Fruit fly (Drosophila melanogaster): ENCODE measurements around the gene CG4119.

The CG4119 gene

DNA sequence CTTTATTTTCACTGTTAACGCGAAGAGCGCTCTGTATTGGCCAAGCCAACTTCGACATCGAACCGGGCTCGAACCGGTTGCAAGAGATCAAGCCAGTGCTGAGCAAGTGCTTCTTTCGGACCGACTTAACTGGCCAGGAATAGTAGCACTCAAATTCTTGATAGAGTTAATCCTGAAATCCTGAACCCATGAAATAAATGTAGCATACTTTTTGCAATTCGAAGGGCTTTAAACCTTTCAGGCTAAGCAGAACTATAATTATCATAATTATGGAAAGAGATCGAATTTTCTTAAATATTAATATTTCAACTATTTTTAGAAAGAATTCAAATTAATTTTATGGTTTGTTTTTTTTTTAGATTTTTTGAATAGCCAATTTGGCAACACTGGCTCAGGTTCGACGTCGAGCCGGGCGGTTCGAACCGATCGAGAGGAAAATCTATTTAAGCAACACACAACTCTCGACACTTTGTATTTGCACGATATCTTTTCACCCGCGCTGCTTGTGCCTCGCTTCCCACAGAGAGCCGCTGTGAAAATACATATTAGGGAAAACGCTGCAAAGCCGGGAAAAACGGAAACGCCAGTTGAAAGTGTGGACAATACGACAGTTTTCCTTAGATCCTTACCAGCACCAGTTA lies 32.4 kb downstream of the CG4119 start, which contains the start of gene AdamTS-B (continued):
- no peak for TF ChIP-seq Bdp1 (GFP tag; optimal IDR thresholded peaks at IDR 0.05)
- no peak for TF ChIP-seq CG6854 (GFP tag; optimal IDR thresholded peaks at IDR 0.05)
- TF ChIP-seq yki (optimal IDR thresholded peaks at IDR 0.05) = no peak
- TF ChIP-seq Abd-B (GFP tag; optimal IDR thresholded peaks at IDR 0.05) = no peak
- no peak for TF ChIP-seq CG16863 (GFP tag; optimal IDR thresholded peaks at IDR 0.05)
- no peak for TF ChIP-seq CG14667 (GFP tag; IDR thresholded peaks at IDR 0.05)
- TF ChIP-seq dan (GFP tag; IDR thresholded peaks at IDR 0.05) = no peak
- TF ChIP-seq CG7271 (tag; optimal IDR thresholded peaks at IDR 0.05) = no peak
- TF ChIP-seq sens-2 (GFP tag; IDR thresholded peaks at IDR 0.05) = no peak
- peak; percentile 42 for TF ChIP-seq CG2712 (tag; optimal IDR thresholded peaks at IDR 0.05)
- TF ChIP-seq CG17328 (GFP tag; IDR thresholded peaks at IDR 0.05) = peak; percentile 13; the same call in 1 of the 2 replicates
- TF ChIP-seq CG5180 (GFP tag; optimal IDR thresholded peaks at IDR 0.05) = peak; percentile 98
- TF ChIP-seq zen2 (GFP tag; IDR thresholded peaks at IDR 0.05; ENCODE audit: partially characterized antibody) = no peak
- TF ChIP-seq CG4360 (GFP tag; IDR thresholded peaks at IDR 0.05) = no peak
- TF ChIP-seq kni (GFP tag; optimal IDR thresholded peaks at IDR 0.05) = no peak
- TF ChIP-seq schlank (tag; optimal IDR thresholded peaks at IDR 0.05) = no peak
- peak; percentile 47 for TF ChIP-seq CG8290 (GFP tag; optimal IDR thresholded peaks at IDR 0.05)
- TF ChIP-seq CG8290 (tag; optimal IDR thresholded peaks at IDR 0.05) = no peak
- TF ChIP-seq prd (optimal IDR thresholded peaks at IDR 0.05) = no peak
- peak; percentile 41; the same call in 1 of the 3 replicates for TF ChIP-seq prd (GFP tag; IDR thresholded peaks at IDR 0.05)
- TF ChIP-seq tin (GFP tag; optimal IDR thresholded peaks at IDR 0.05) = peak; percentile 16
- TF ChIP-seq pho (GFP tag; optimal IDR thresholded peaks at IDR 0.05) = no peak
- peak; percentile 9 to 23 for TF ChIP-seq dpn (GFP tag; optimal IDR thresholded peaks at IDR 0.05)
- TF ChIP-seq CG34422 (GFP tag; IDR thresholded peaks at IDR 0.05) = no peak
- TF ChIP-seq sima (GFP tag; optimal IDR thresholded peaks at IDR 0.05) = no peak
- no peak for TF ChIP-seq CG30020 (tag; optimal IDR thresholded peaks at IDR 0.05)
- TF ChIP-seq gce (GFP tag; IDR thresholded peaks at IDR 0.05) = no peak
- no peak for TF ChIP-seq HmgD (GFP tag; optimal IDR thresholded peaks at IDR 0.05)
- TF ChIP-seq CG17568 (GFP tag; optimal IDR thresholded peaks at IDR 0.05) = no peak
- peak; percentile 68 for TF ChIP-seq dysf (GFP tag; IDR thresholded peaks at IDR 0.05)
- TF ChIP-seq lilli (GFP tag; optimal IDR thresholded peaks at IDR 0.05) = peak; percentile 50
- peak; percentile 58 for TF ChIP-seq Sox100B (GFP tag; optimal IDR thresholded peaks at IDR 0.05)
- TF ChIP-seq Bgb (GFP tag; IDR thresholded peaks at IDR 0.05; ENCODE audit: partially characterized antibody) = 0 out of 2 replicates have a peak, but pooled peaks have one; percentile 35
- TF ChIP-seq E2f2 (GFP tag; IDR thresholded peaks at IDR 0.05) = peak; percentile 39; the same call in 1 of the 2 replicates
- TF ChIP-seq CG18262 (tag; optimal IDR thresholded peaks at IDR 0.05) = peak; percentile 42
- TF ChIP-seq CG10431 (GFP tag; optimal IDR thresholded peaks at IDR 0.05) = no peak
- no peak for TF ChIP-seq cg (GFP tag; optimal IDR thresholded peaks at IDR 0.05)
- TF ChIP-seq CG32532 (GFP tag; IDR thresholded peaks at IDR 0.05) = peak; percentile 45; the same call in 1 of the 2 replicates
- TF ChIP-seq CG31224 (GFP tag; IDR thresholded peaks at IDR 0.05) = no peak
- no peak for TF ChIP-seq rib (GFP tag; IDR thresholded peaks at IDR 0.05)
- no peak for TF ChIP-seq CG2889 (GFP tag; IDR thresholded peaks at IDR 0.05)
- peak; percentile 65 for TF ChIP-seq CG30403 (GFP tag; optimal IDR thresholded peaks at IDR 0.05)
- TF ChIP-seq wek (GFP tag; optimal IDR thresholded peaks at IDR 0.05) = no peak
- TF ChIP-seq jing (GFP tag; optimal IDR thresholded peaks at IDR 0.05) = no peak
- TF ChIP-seq Nf-YC (tag; optimal IDR thresholded peaks at IDR 0.05) = peak; percentile 25
- no peak for TF ChIP-seq abd-A (tag; optimal IDR thresholded peaks at IDR 0.05)
- no peak for TF ChIP-seq C15 (GFP tag; IDR thresholded peaks at IDR 0.05)
- peak; percentile 1 for TF ChIP-seq CG12942 (GFP tag; optimal IDR thresholded peaks at IDR 0.05)
- no peak for TF ChIP-seq CG3995 (GFP tag; optimal IDR thresholded peaks at IDR 0.05)
- TF ChIP-seq CG42726 (GFP tag; IDR thresholded peaks at IDR 0.05; ENCODE audit: partially characterized antibody) = no peak
- TF ChIP-seq Chrac-16 (GFP tag; optimal IDR thresholded peaks at IDR 0.05) = peak; percentile 24
- TF ChIP-seq grau (tag; optimal IDR thresholded peaks at IDR 0.05) = peak; percentile 36

All from whole organism, embryonic.